Fruit fly (Drosophila melanogaster) Kc167 (cell line): ENCODE measurements around the gene Obp84a.

Experiments
- Myc ChIP-seq: fragments of >200 bp; optimal IDR thresholded peaks from 2 replicates; lab custom pipeline; 2017; ENCODE audit warnings: missing external identifiers
- Sin3A ChIP-seq: fragments of >200 bp; optimal IDR thresholded peaks from 2 replicates; lab custom pipeline; 2018; ENCODE audit warnings: missing external identifiers
- h ChIP-seq: fragments of >200 bp; optimal IDR thresholded peaks from 3 replicates; lab custom pipeline; 2018; ENCODE audit warnings: missing external identifiers
- insv ChIP-seq: fragments of >200 bp; optimal IDR thresholded peaks from 3 replicates; lab custom pipeline; 2018; ENCODE audit warnings: missing external identifiers
- psq ChIP-seq: fragments of >200 bp; optimal IDR thresholded peaks from 2 replicates; lab custom pipeline; 2017; ENCODE audit warnings: missing external identifiers
- ttk ChIP-seq: sonication (Bioruptor generic); optimal IDR thresholded peaks from 2 replicates; lab custom pipeline; 2017; ENCODE audit warnings: missing external identifiers

Gene Obp84a

DNA sequence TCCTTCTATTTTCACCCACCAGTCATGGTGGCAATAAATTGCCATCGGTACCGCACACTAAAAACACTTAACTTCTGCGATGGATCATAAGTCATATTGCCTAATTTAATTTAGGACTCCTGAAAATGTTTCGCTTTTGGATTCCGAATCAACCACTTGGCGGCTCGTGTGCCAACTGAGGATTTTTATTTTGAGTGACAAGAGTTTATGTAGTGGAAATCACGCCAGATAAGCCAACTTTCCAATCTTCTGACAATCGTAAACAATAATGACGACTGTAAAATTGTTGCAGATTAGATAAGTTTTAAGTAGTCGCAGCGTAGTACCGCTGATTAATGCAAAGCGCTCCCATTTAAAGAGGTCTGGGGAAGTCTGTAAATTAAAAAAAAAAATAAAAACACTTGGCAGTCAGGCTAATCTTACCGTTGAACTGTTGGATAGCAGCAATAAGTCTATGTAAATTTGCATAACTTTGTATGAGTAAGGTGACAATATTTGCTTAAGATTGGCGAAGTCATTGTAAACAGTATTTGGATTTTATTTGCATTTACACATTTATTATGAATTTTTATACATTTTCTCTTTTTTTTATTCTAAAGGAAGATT is 34.7 kb downstream of the Obp84a start, which contains the start of gene CG14606:
Gene CG14606, minus strand, starts transcription at position 160 of the 606 bp plus-strand sequence.
- no peak for TF ChIP-seq Sin3A
- TF ChIP-seq h (lab: Kevin White, UChicago) = no peak
- no peak for TF ChIP-seq ttk
- no peak for TF ChIP-seq insv

DNA sequence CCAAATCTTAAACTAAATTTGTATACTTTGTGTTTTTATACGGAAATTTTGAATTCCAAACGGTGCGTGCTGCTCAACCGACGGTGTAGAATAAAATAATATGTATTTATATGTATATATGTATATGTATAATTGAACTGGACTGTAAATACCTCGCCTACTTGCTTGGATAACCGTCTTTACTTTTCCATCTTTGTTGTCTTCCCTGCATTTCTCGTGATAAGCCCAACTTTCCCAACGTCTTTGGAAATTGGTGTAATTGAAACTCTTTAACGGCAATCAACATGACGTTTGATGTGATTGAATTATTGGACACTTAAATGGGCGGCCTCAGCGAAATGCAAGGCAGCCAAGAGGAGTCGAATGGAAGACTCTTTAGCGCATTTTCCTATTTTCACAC is 43.4 kb downstream of the Obp84a start, which contains the start of gene CG1288:
Gene CG1288, minus strand, starts transcription at position 101 of the 400 bp plus-strand sequence.
- TF ChIP-seq ttk (no peak), psq (lab: Kevin White, UChicago) (no peak), h (lab: Kevin White, UChicago) (no peak), Myc (lab: Kevin White, UChicago) (no peak), Sin3A (no peak), insv (no peak)
